Fruit fly (Drosophila melanogaster) whole organism, embryonic: ENCODE results near the gene CG34432.

Experiments
- CG1024 ChIP-seq: fragments of 200-800 bp; sonication (Bioruptor generic); IDR thresholded peaks from 2 replicates; pipeline ENCODE4 v1.3.6; 2022; ENCODE audit warnings: missing biosample characterization, missing genetic modification characterization
- CG10267 ChIP-seq: fragments of 200-800 bp; sonication (Bioruptor generic); optimal IDR thresholded peaks from 2 replicates; lab custom pipeline; 2018; ENCODE audit warnings: missing biosample characterization, mild to moderate bottlenecking, missing genetic modification characterization, moderate library complexity
- CG10462 ChIP-seq: fragments of 200-800 bp; sonication (Bioruptor generic); optimal IDR thresholded peaks from 2 replicates; lab custom pipeline; 2016; ENCODE audit warnings: missing biosample characterization, missing genetic modification characterization
- CG10565 ChIP-seq: fragments of 200-800 bp; sonication (Bioruptor generic); optimal IDR thresholded peaks from 3 replicates; lab custom pipeline; 2016; ENCODE audit warnings: missing biosample characterization, mild to moderate bottlenecking, missing genetic modification characterization
- CG11696 ChIP-seq: fragments of 200-800 bp; sonication (Bioruptor generic); IDR thresholded peaks from 2 replicates; pipeline ENCODE4 v1.3.6; 2022; ENCODE audit warnings: missing biosample characterization, missing genetic modification characterization
- CG13296 ChIP-seq: fragments of 200-800 bp; sonication (Bioruptor generic); optimal IDR thresholded peaks from 3 replicates; lab custom pipeline; 2018; ENCODE audit warnings: missing biosample characterization, mild to moderate bottlenecking, missing genetic modification characterization
- CG14441 ChIP-seq: fragments of 200-800 bp; sonication (Bioruptor generic); IDR thresholded peaks from 2 replicates; pipeline ENCODE4 v1.3.6; 2022; ENCODE audit warnings: missing biosample characterization, missing genetic modification characterization
- CG14667 ChIP-seq: fragments of 200-800 bp; sonication (Bioruptor generic); IDR thresholded peaks from 2 replicates; pipeline ENCODE4 v1.3.6; 2022; ENCODE audit warnings: missing biosample characterization, missing genetic modification characterization
- CG15479 ChIP-seq: fragments of 200-800 bp; sonication (Bioruptor generic); optimal IDR thresholded peaks from 3 replicates; lab custom pipeline; 2019; ENCODE audit warnings: missing biosample characterization, mild to moderate bottlenecking, missing genetic modification characterization, moderate library complexity
- CG1792 ChIP-seq: fragments of 200-800 bp; sonication (Bioruptor generic); optimal IDR thresholded peaks from 2 replicates; lab custom pipeline; 2016; ENCODE audit warnings: missing biosample characterization, missing genetic modification characterization
- CG2202 ChIP-seq: fragments of 200-800 bp; sonication (Bioruptor generic); optimal IDR thresholded peaks from 2 replicates; lab custom pipeline; 2018; ENCODE audit warnings: missing biosample characterization, mild to moderate bottlenecking, missing genetic modification characterization
- CG30431 ChIP-seq: fragments of 200-800 bp; sonication (Bioruptor generic); optimal IDR thresholded peaks from 2 replicates; lab custom pipeline; 2017; ENCODE audit warnings: missing biosample characterization, missing genetic modification characterization
- CG3065 ChIP-seq: fragments of 200-800 bp; sonication (Bioruptor generic); optimal IDR thresholded peaks from 2 replicates; lab custom pipeline; 2016; ENCODE audit warnings: missing biosample characterization, missing genetic modification characterization
- CG3726 ChIP-seq: fragments of 200-800 bp; sonication (Bioruptor generic); IDR thresholded peaks from 3 replicates; pipeline ENCODE4, ENCODE4 v1.3.6; 2022; ENCODE audit warnings: missing biosample characterization, missing genetic modification characterization
- CG6254 ChIP-seq: fragments of 200-800 bp; sonication (Bioruptor generic); optimal IDR thresholded peaks from 3 replicates; lab custom pipeline; 2017; ENCODE audit warnings: mild to moderate bottlenecking, missing biosample characterization, missing genetic modification reagents, missing genetic modification characterization
- CG7839 ChIP-seq: fragments of 200-800 bp; sonication (Bioruptor generic); optimal IDR thresholded peaks from 3 replicates; lab custom pipeline; 2018; ENCODE audit warnings: missing biosample characterization, mild to moderate bottlenecking, missing genetic modification characterization, moderate library complexity
- CG9932 ChIP-seq: fragments of 200-800 bp; sonication (Bioruptor generic); IDR thresholded peaks from 2 replicates; pipeline ENCODE4 v1.3.6; 2022; ENCODE audit warnings: missing biosample characterization, missing genetic modification characterization
- Dad ChIP-seq: fragments of 200-800 bp; sonication (Bioruptor generic); optimal IDR thresholded peaks from 3 replicates; lab custom pipeline; 2016; ENCODE audit warnings: missing biosample characterization, missing genetic modification characterization
- Deaf1 ChIP-seq: fragments of 200-800 bp; optimal IDR thresholded peaks from 3 replicates; lab custom pipeline; 2019; ENCODE audit warnings: missing biosample characterization, mild to moderate bottlenecking, missing genetic modification characterization, moderate library complexity
- Dfd ChIP-seq, 2 experiments: fragments of >200 bp; optimal IDR thresholded peaks; 2 replicates each; lab custom pipeline; 2017; ENCODE audit warnings: missing biosample characterization in 2 of 2, missing genetic modification characterization in 2 of 2
- Gug ChIP-seq: fragments of 200-800 bp; sonication (Bioruptor generic); IDR thresholded peaks from 4 replicates; pipeline ENCODE4 v1.3.6; 2022; ENCODE audit warnings: missing biosample characterization, missing genetic modification characterization
- H2.0 ChIP-seq: fragments of 200-800 bp; sonication (Bioruptor generic); IDR thresholded peaks from 2 replicates; pipeline ENCODE4 v1.3.6; 2022; ENCODE audit warnings: missing biosample characterization, missing genetic modification characterization
- Opbp ChIP-seq: fragments of 200-800 bp; sonication (Bioruptor generic); IDR thresholded peaks from 3 replicates; pipeline ENCODE4 v1.3.6; 2022; ENCODE audit warnings: missing biosample characterization, missing genetic modification characterization; ENCODE audit not compliant: partially characterized antibody
- Ravus ChIP-seq: fragments of 200-800 bp; sonication (Bioruptor generic); IDR thresholded peaks from 2 replicates; pipeline ENCODE4 v1.3.6; 2022; ENCODE audit warnings: missing biosample characterization, missing genetic modification characterization
- Rfx ChIP-seq: fragments of 200-800 bp; sonication (Bioruptor generic); IDR thresholded peaks from 2 replicates; pipeline ENCODE4 v1.3.6; 2022; ENCODE audit warnings: missing biosample characterization, missing genetic modification characterization
- ap ChIP-seq: fragments of 200-800 bp; sonication (Bioruptor generic); IDR thresholded peaks from 2 replicates; pipeline ENCODE4 v1.3.6; 2022; ENCODE audit warnings: missing biosample characterization, missing genetic modification characterization
- ash1 ChIP-seq: fragments of 200-800 bp; sonication (Bioruptor generic); optimal IDR thresholded peaks from 2 replicates; lab custom pipeline; 2018; ENCODE audit warnings: missing biosample characterization, mild to moderate bottlenecking, missing genetic modification characterization
- bbx ChIP-seq: fragments of 200-800 bp; sonication (Bioruptor generic); IDR thresholded peaks from 2 replicates; pipeline ENCODE4 v1.3.6; 2022; ENCODE audit warnings: missing biosample characterization, missing genetic modification characterization; ENCODE audit not compliant: partially characterized antibody
- chinmo ChIP-seq: fragments of 200-800 bp; sonication (Bioruptor generic); IDR thresholded peaks from 4 replicates; pipeline ENCODE4 v1.3.6; 2022; ENCODE audit warnings: missing biosample characterization, missing genetic modification characterization; ENCODE audit not compliant: partially characterized antibody
- exex ChIP-seq: fragments of 200-800 bp; sonication (Bioruptor generic); optimal IDR thresholded peaks from 4 replicates; lab custom pipeline; 2018; ENCODE audit warnings: missing biosample characterization, mild to moderate bottlenecking, missing genetic modification characterization, moderate library complexity
- fd3F ChIP-seq: fragments of 200-800 bp; sonication (Bioruptor generic); optimal IDR thresholded peaks from 2 replicates; lab custom pipeline; 2018; ENCODE audit warnings: missing biosample characterization, mild to moderate bottlenecking, missing genetic modification characterization, moderate library complexity
- fru ChIP-seq: fragments of >200 bp; optimal IDR thresholded peaks from 2 replicates; lab custom pipeline; 2017
- gsb ChIP-seq: fragments of 200-800 bp; sonication (Bioruptor generic); IDR thresholded peaks from 2 replicates; pipeline ENCODE4 v1.3.6; 2022; ENCODE audit warnings: missing biosample characterization, missing genetic modification characterization
- p53 ChIP-seq: fragments of 200-800 bp; sonication (Bioruptor generic); optimal IDR thresholded peaks from 2 replicates; lab custom pipeline; 2016; ENCODE audit warnings: missing biosample characterization, missing genetic modification characterization
- seq ChIP-seq: fragments of 200-800 bp; sonication (Bioruptor generic); IDR thresholded peaks from 2 replicates; pipeline ENCODE4 v1.3.6; 2022; ENCODE audit warnings: missing biosample characterization, missing genetic modification characterization
- slbo ChIP-seq: fragments of 200-800 bp; sonication (Bioruptor generic); IDR thresholded peaks from 2 replicates; pipeline ENCODE4 v1.3.6; 2022; ENCODE audit warnings: missing biosample characterization, missing genetic modification characterization
- so ChIP-seq: fragments of 200-800 bp; sonication (Bioruptor generic); IDR thresholded peaks from 3 replicates; pipeline ENCODE4 v1.3.6; 2022; ENCODE audit warnings: missing biosample characterization, missing genetic modification characterization
- tgo ChIP-seq: fragments of 200-800 bp; sonication (Bioruptor generic); IDR thresholded peaks from 3 replicates; pipeline ENCODE4 v1.3.6; 2022; ENCODE audit warnings: missing biosample characterization, missing genetic modification characterization
- toy ChIP-seq: fragments of 200-800 bp; sonication (Bioruptor generic); IDR thresholded peaks from 2 replicates; pipeline ENCODE4 v1.3.6; 2022; ENCODE audit warnings: missing biosample characterization, missing genetic modification characterization
- unpg ChIP-seq: fragments of 200-800 bp; sonication (Bioruptor generic); optimal IDR thresholded peaks from 3 replicates; lab custom pipeline; 2018; ENCODE audit warnings: missing biosample characterization, mild to moderate bottlenecking, missing genetic modification characterization, moderate library complexity
- usp ChIP-seq: fragments of >200 bp; optimal IDR thresholded peaks from 2 replicates; lab custom pipeline; 2017; ENCODE audit warnings: missing biosample characterization, missing genetic modification characterization

CG34432 gene

dm6 chr3R:30643240-30643639, 5.7 kb upstream of the CG34432 start (continued):
- TF ChIP-seq Ravus (GFP tag; lab: Robert Waterston, UW), result no peak
- no peak for TF ChIP-seq CG1792
- TF ChIP-seq CG2202 (tag; lab: Kevin White, UChicago), result no peak
- TF ChIP-seq so (GFP tag; lab: Robert Waterston, UW), result no peak
- no peak for TF ChIP-seq CG3065 (GFP tag; lab: Kevin White, UChicago)
- peak; percentile 42 for TF ChIP-seq unpg
- TF ChIP-seq slbo (GFP tag; lab: Robert Waterston, UW), result peak; percentile 19; the same call in 1 of the 2 replicates
- TF ChIP-seq Dad, result no peak
- TF ChIP-seq CG7839 (tag; lab: Kevin White, UChicago), result peak; percentile 47
- no peak for TF ChIP-seq CG9932 (GFP tag; lab: Robert Waterston, UW)
- TF ChIP-seq Rfx (GFP tag; lab: Robert Waterston, UW), result peak; percentile 45; the same call in 1 of the 2 replicates
- TF ChIP-seq bbx, result no peak
- TF ChIP-seq Gug (GFP tag; lab: Robert Waterston, UW), result no peak
- TF ChIP-seq CG14667, result peak; percentile 36; the same call in 1 of the 2 replicates
- no peak for TF ChIP-seq fd3F (GFP tag; lab: Kevin White, UChicago)
- TF ChIP-seq CG14441 (GFP tag; lab: Robert Waterston, UW), result no peak
- TF ChIP-seq CG10462 (GFP tag; lab: Kevin White, UChicago), result no peak
- TF ChIP-seq CG11696 (GFP tag; lab: Robert Waterston, UW), result no peak
- TF ChIP-seq CG13296 (GFP tag; lab: Kevin White, UChicago), result no peak
- no peak for TF ChIP-seq fru
- TF ChIP-seq H2.0 (GFP tag; lab: Robert Waterston, UW), result no peak
- TF ChIP-seq gsb (GFP tag; lab: Robert Waterston, UW), result no peak
- no peak for TF ChIP-seq ap (GFP tag; lab: Robert Waterston, UW)
- 0 out of 3 replicates have a peak, but pooled peaks have one; percentile 59 for TF ChIP-seq CG3726
- peak; percentile 34; the same call in 2 of the 3 replicates for TF ChIP-seq tgo (GFP tag; lab: Robert Waterston, UW)
- TF ChIP-seq p53 (GFP tag; lab: Kevin White, UChicago), result no peak
- no peak for TF ChIP-seq Opbp (GFP tag; lab: Robert Waterston, UW)
- TF ChIP-seq usp (GFP tag; lab: Kevin White, UChicago), result no peak
- no peak for TF ChIP-seq Dfd (GFP tag; optimal IDR thresholded peaks at IDR 0.05; lab: Kevin White, UChicago)
- TF ChIP-seq CG6254 (GFP tag; lab: Kevin White, UChicago), result no peak
- no peak for TF ChIP-seq toy (GFP tag; lab: Robert Waterston, UW)
- TF ChIP-seq CG1024 (GFP tag; lab: Robert Waterston, UW), result no peak

- no peak for TF ChIP-seq seq (GFP tag; lab: Robert Waterston, UW)
- no peak for TF ChIP-seq CG10267 (tag; lab: Kevin White, UChicago)
- TF ChIP-seq ash1 (GFP tag; lab: Kevin White, UChicago), result no peak
- peak; percentile 7 for TF ChIP-seq CG15479 (GFP tag; lab: Kevin White, UChicago)
- TF ChIP-seq CG30431 (GFP tag; lab: Kevin White, UChicago), result no peak
Measured at dm6 chr3R:30645780-30646179, 3.2 kb upstream of the CG34432 start, which contains the start of gene CG31013. CG31013 (minus strand) TSS chr3R:30645880.

dm6 chr3R:30648451-30648850, 500 bp upstream of the CG34432 start, which contains the start of gene PH4alphaPV:
PH4alphaPV (minus strand) TSS chr3R:30648551.
- TF ChIP-seq exex (tag; lab: Kevin White, UChicago) (peak; percentile 27), CG10565 (GFP tag; lab: Kevin White, UChicago) (no peak), chinmo (GFP tag; lab: Robert Waterston, UW) (0 out of 4 replicates have a peak, but pooled peaks have one; percentile 53), Deaf1 (tag; lab: Kevin White, UChicago) (peak; percentile 49)
